Fruit fly (Drosophila melanogaster): ENCODE results near the gene InR.

DNA sequence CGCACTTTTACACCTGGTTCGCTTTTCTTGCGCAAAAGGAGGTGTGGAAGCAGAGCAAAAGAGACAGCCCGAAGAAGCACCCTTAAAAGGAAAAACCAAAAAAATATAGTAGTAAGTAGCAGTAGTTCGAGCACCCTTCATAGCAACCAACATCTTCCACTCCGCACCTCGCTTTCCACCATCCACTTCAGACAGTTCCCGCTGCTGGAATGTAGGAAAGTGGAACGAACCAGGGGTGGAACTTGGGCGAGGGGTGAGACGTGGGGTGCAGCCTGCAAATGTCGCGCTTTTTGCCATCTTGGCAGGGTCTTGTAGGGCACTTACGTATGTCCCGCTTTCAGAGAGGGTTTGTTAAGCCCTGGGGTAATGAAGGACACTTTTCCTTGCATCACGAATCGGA lies 23.2 kb upstream of the InR start:
- TF ChIP-seq br (GFP tag; optimal IDR thresholded peaks at IDR 0.05) (no peak), pan (optimal IDR thresholded peaks at IDR 0.05) (no peak), Hr78 (GFP tag; optimal IDR thresholded peaks at IDR 0.05) (no peak), dsf (GFP tag; optimal IDR thresholded peaks at IDR 0.05; ENCODE audit: borderline replicate concordance) (no peak), HLH106 (tag; optimal IDR thresholded peaks at IDR 0.05) (no peak)

All from whole organism, wandering third instar larva.